Worm (Caenorhabditis elegans) whole organism, L4/young adult: ENCODE data around the gene mup-2.

ENCODE experiments used
- W03F9.2 ChIP-seq: fragments of 150-350 bp; optimal IDR thresholded peaks from 2 replicates; lab custom pipeline; 2014; ENCODE audit warnings: missing biosample characterization, missing genetic modification characterization
- dao-5 ChIP-seq: sonication (generic microtip); optimal IDR thresholded peaks from 2 replicates; lab custom pipeline; 2016; ENCODE audit warnings: missing genotype, missing genetic modification characterization, moderate library complexity, missing compliant biosample characterization
- him-1 ChIP-seq: sonication (generic microtip); optimal IDR thresholded peaks from 2 replicates; lab custom pipeline; 2016; ENCODE audit warnings: missing genotype, missing genetic modification reagents, missing genetic modification characterization, missing compliant biosample characterization

ce11 chrX:6412575-6412974 lies 2.5 kb upstream of the mup-2 start, which contains the start of gene T22E5.1:
- TF ChIP-seq him-1 (tag; lab: Kevin White, UChicago) = no peak
- no peak for TF ChIP-seq dao-5 (tag; lab: Kevin White, UChicago)
- no peak for TF ChIP-seq W03F9.2 (tag; lab: Kevin White, UChicago)
